Worm (Caenorhabditis elegans) whole organism, L1 larva: ENCODE data around the gene str-177.

ENCODE experiments used
- C04F5.9 ChIP-seq: sonication (generic microtip); optimal IDR thresholded peaks from 2 replicates; lab custom pipeline; 2016; ENCODE audit warnings: missing genetic modification characterization, missing compliant biosample characterization
- C16A3.4 ChIP-seq: fragments of 150-350 bp; optimal IDR thresholded peaks from 2 replicates; lab custom pipeline; 2014; ENCODE audit warnings: missing biosample characterization, missing genetic modification characterization
- C34B4.2 ChIP-seq: sonication (generic microtip); optimal IDR thresholded peaks from 2 replicates; lab custom pipeline; 2017; ENCODE audit warnings: mild to moderate bottlenecking, missing genetic modification characterization, missing compliant biosample characterization
- aha-1 ChIP-seq: fragments of 150-350 bp; optimal IDR thresholded peaks from 2 replicates; lab custom pipeline; 2014; ENCODE audit warnings: missing biosample characterization, missing genetic modification characterization
- alr-1 ChIP-seq: fragments of 200-800 bp; sonication (Bioruptor generic); optimal IDR thresholded peaks from 2 replicates; lab custom pipeline; 2018; ENCODE audit warnings: borderline replicate concordance, mild to moderate bottlenecking, missing genetic modification characterization, missing compliant biosample characterization
- blmp-1 ChIP-seq: fragments of 150-350 bp; optimal IDR thresholded peaks from 2 replicates; lab custom pipeline; 2014; ENCODE audit warnings: missing biosample characterization, missing genetic modification characterization
- ces-1 ChIP-seq: fragments of 150-350 bp; optimal IDR thresholded peaks from 2 replicates; lab custom pipeline; 2014; ENCODE audit warnings: missing biosample characterization, missing genetic modification reagents, missing genetic modification characterization
- dpl-1 ChIP-seq, 3 experiments: fragments of 150-350 bp in 2 of 3; sonication (generic microtip) in 1 of 3; optimal IDR thresholded peaks; 2 replicates each; lab custom pipeline; 2014 to 2017; ENCODE audit warnings: missing biosample characterization in 3 of 3, missing genetic modification characterization in 3 of 3, missing genetic modification reagents in 3 of 3
- dsc-1 ChIP-seq: sonication (generic microtip); optimal IDR thresholded peaks from 2 replicates; lab custom pipeline; 2016; ENCODE audit warnings: mild to moderate bottlenecking, missing genetic modification characterization, missing compliant biosample characterization
- egl-27 ChIP-seq, 2 experiments: fragments of 150-350 bp in 1 of 2; sonication (generic microtip); optimal IDR thresholded peaks; 3 replicates each; lab custom pipeline; 2017 to 2018; ENCODE audit warnings: missing biosample characterization in 2 of 2, missing genetic modification characterization in 2 of 2, missing genetic modification reagents in 2 of 2
- elt-2 ChIP-seq: sonication (generic microtip); optimal IDR thresholded peaks from 2 replicates; lab custom pipeline; 2016; ENCODE audit warnings: missing genetic modification characterization, mild to moderate bottlenecking, inconsistent platforms, missing compliant biosample characterization, missing genetic modification reagents
- elt-3 ChIP-seq, 6 experiments: fragments of 150-350 bp in 1 of 6; sonication (generic microtip); optimal IDR thresholded peaks; 2 replicates each; lab custom pipeline; 2017 to 2018; ENCODE audit warnings: missing biosample characterization in 6 of 6, missing genetic modification characterization in 6 of 6, inconsistent platforms in 1 of 6
- fkh-4 ChIP-seq: sonication (generic microtip); optimal IDR thresholded peaks from 2 replicates; lab custom pipeline; 2016; ENCODE audit warnings: missing compliant biosample characterization, missing genetic modification characterization, borderline replicate concordance
- fkh-8 ChIP-seq: sonication (generic microtip); optimal IDR thresholded peaks from 2 replicates; lab custom pipeline; 2016; ENCODE audit warnings: mild to moderate bottlenecking, missing genetic modification characterization, missing compliant biosample characterization
- fos-1 ChIP-seq: fragments of 150-350 bp; optimal IDR thresholded peaks from 2 replicates; lab custom pipeline; 2014; ENCODE audit warnings: missing biosample characterization, missing genetic modification characterization
- hpl-2 ChIP-seq: fragments of 150-350 bp; optimal IDR thresholded peaks from 2 replicates; lab custom pipeline; 2014; ENCODE audit warnings: missing biosample characterization, missing genetic modification reagents, missing genetic modification characterization
- isw-1 ChIP-seq: fragments of 200-800 bp; sonication (Bioruptor generic); IDR thresholded peaks from 2 replicates; pipeline ENCODE4 v1.3.6; 2022; ENCODE audit warnings: missing genetic modification characterization, missing compliant biosample characterization
- lin-14 ChIP-seq: fragments of 200-800 bp; sonication (Bioruptor generic); optimal IDR thresholded peaks from 2 replicates; lab custom pipeline; 2018; ENCODE audit warnings: mild to moderate bottlenecking, missing genetic modification characterization, moderate library complexity, missing compliant biosample characterization
- lin-35 ChIP-seq, 2 experiments: fragments of 150-350 bp; optimal IDR thresholded peaks; 2 replicates each; lab custom pipeline; 2014; ENCODE audit warnings: missing biosample characterization in 2 of 2, missing genetic modification characterization in 2 of 2, missing genetic modification reagents in 2 of 2
- lsy-2 ChIP-seq, 2 experiments: fragments of 150-350 bp; optimal IDR thresholded peaks; 2 replicates each; lab custom pipeline; 2014; ENCODE audit warnings: missing biosample characterization in 2 of 2, missing genetic modification characterization in 2 of 2
- mef-2 ChIP-seq: fragments of 150-350 bp; optimal IDR thresholded peaks from 2 replicates; lab custom pipeline; 2014; ENCODE audit warnings: missing biosample characterization, missing genetic modification characterization
- nhr-12 ChIP-seq: sonication (generic microtip); optimal IDR thresholded peaks from 2 replicates; lab custom pipeline; 2017; ENCODE audit warnings: missing biosample characterization, missing genetic modification characterization
- nhr-20 ChIP-seq: sonication (generic microtip); optimal IDR thresholded peaks from 2 replicates; lab custom pipeline; 2016; ENCODE audit warnings: mild to moderate bottlenecking, missing genetic modification characterization, missing compliant biosample characterization
- nhr-237 ChIP-seq: fragments of 150-350 bp; optimal IDR thresholded peaks from 2 replicates; lab custom pipeline; 2014; ENCODE audit warnings: missing biosample characterization, missing genetic modification characterization
- nhr-47 ChIP-seq: sonication (generic microtip); optimal IDR thresholded peaks from 2 replicates; lab custom pipeline; 2016; ENCODE audit warnings: mild to moderate bottlenecking, missing genetic modification characterization, moderate library complexity, missing compliant biosample characterization
- nhr-85 ChIP-seq: sonication (generic microtip); peaks from one replicate; lab custom pipeline; 2016; ENCODE audit warnings: missing genetic modification characterization, inconsistent platforms, missing compliant biosample characterization
- pag-3 ChIP-seq: sonication (generic microtip); optimal IDR thresholded peaks from 2 replicates; lab custom pipeline; 2017; ENCODE audit warnings: missing genetic modification characterization, mild to moderate bottlenecking, missing compliant biosample characterization, antibody characterized with exemption, borderline replicate concordance; ENCODE audit not compliant: insufficient read depth
- pax-3 ChIP-seq: fragments of 200-800 bp; sonication (Bioruptor generic); optimal IDR thresholded peaks from 2 replicates; lab custom pipeline; 2018; ENCODE audit warnings: mild to moderate bottlenecking, missing genetic modification characterization, moderate library complexity, missing compliant biosample characterization
- pqm-1 ChIP-seq: sonication (generic microtip); optimal IDR thresholded peaks from 3 replicates; lab custom pipeline; 2017; ENCODE audit warnings: missing biosample characterization, missing genetic modification characterization
- rnt-1 ChIP-seq: sonication (generic microtip); optimal IDR thresholded peaks from 2 replicates; lab custom pipeline; 2016; ENCODE audit warnings: mild to moderate bottlenecking, missing genetic modification characterization, moderate library complexity, missing compliant biosample characterization
- snu-23 ChIP-seq: sonication (generic microtip); optimal IDR thresholded peaks from 2 replicates; lab custom pipeline; 2016; ENCODE audit warnings: missing genetic modification characterization, missing compliant biosample characterization
- sox-4 ChIP-seq: sonication (generic microtip); optimal IDR thresholded peaks from 2 replicates; lab custom pipeline; 2016; ENCODE audit warnings: missing genetic modification characterization, missing compliant biosample characterization
- sptf-1 ChIP-seq: fragments of 150-350 bp; optimal IDR thresholded peaks from 2 replicates; lab custom pipeline; 2014; ENCODE audit warnings: missing biosample characterization, missing genetic modification characterization
- sup-37 ChIP-seq: fragments of 200-800 bp; sonication (Bioruptor generic); optimal IDR thresholded peaks from 2 replicates; lab custom pipeline; 2018; ENCODE audit warnings: mild to moderate bottlenecking, missing genetic modification characterization, missing compliant biosample characterization
- swsn-7 ChIP-seq: sonication (generic microtip); optimal IDR thresholded peaks from 2 replicates; lab custom pipeline; 2016; ENCODE audit warnings: missing genetic modification characterization, missing compliant biosample characterization
- tlp-1 ChIP-seq: fragments of 150-350 bp; optimal IDR thresholded peaks from 2 replicates; lab custom pipeline; 2014; ENCODE audit warnings: missing biosample characterization, missing genetic modification characterization
- unc-130 ChIP-seq: fragments of 150-350 bp; optimal IDR thresholded peaks from 2 replicates; lab custom pipeline; 2017; ENCODE audit warnings: missing biosample characterization, missing genetic modification characterization, inconsistent platforms
- unc-86 ChIP-seq: sonication (generic microtip); optimal IDR thresholded peaks from 2 replicates; lab custom pipeline; 2016; ENCODE audit warnings: missing genetic modification characterization, missing compliant biosample characterization
- unc-98 ChIP-seq: fragments of 200-800 bp; sonication (Bioruptor generic); IDR thresholded peaks from 2 replicates; pipeline ENCODE4 v1.3.6; 2022; ENCODE audit warnings: missing genetic modification characterization, missing compliant biosample characterization
- vab-15 ChIP-seq: sonication (generic microtip); optimal IDR thresholded peaks from 2 replicates; lab custom pipeline; 2017; ENCODE audit warnings: missing genotype, mild to moderate bottlenecking, missing genetic modification characterization, missing compliant biosample characterization
- xbp-1 ChIP-seq: sonication (generic microtip); optimal IDR thresholded peaks from 2 replicates; lab custom pipeline; 2016; ENCODE audit warnings: missing genetic modification characterization, missing compliant biosample characterization
- zag-1 ChIP-seq: fragments of 150-350 bp; optimal IDR thresholded peaks from 2 replicates; lab custom pipeline; 2014; ENCODE audit warnings: missing biosample characterization, missing genetic modification characterization
- zip-4 ChIP-seq: fragments of 200-800 bp; sonication (Bioruptor generic); optimal IDR thresholded peaks from 2 replicates; lab custom pipeline; 2018; ENCODE audit warnings: mild to moderate bottlenecking, missing genetic modification characterization, moderate library complexity, missing compliant biosample characterization

The str-177 gene

ce11 chrV:9186028-9186427, 12.8 kb downstream of the str-177 start (continued):
- TF ChIP-seq elt-3 (tag; optimal IDR thresholded peaks at IDR 0.05; lab: Kevin White, UChicago): no peak
- TF ChIP-seq sox-4 (tag; lab: Kevin White, UChicago): peak; percentile 48

- TF ChIP-seq lin-14 (peak; percentile 26), fkh-8 (tag; lab: Kevin White, UChicago) (peak; percentile 3), pax-3 (peak; percentile 22), snu-23 (no peak), fos-1 (tag; lab: Kevin White, UChicago) (no peak), nhr-47 (tag; lab: Kevin White, UChicago) (peak; percentile 1), mef-2 (tag; lab: Kevin White, UChicago) (no peak), dsc-1 (peak; percentile 98)
Measured at ce11 chrV:9183718-9184441, 14.9 kb downstream of the str-177 start.

DNA sequence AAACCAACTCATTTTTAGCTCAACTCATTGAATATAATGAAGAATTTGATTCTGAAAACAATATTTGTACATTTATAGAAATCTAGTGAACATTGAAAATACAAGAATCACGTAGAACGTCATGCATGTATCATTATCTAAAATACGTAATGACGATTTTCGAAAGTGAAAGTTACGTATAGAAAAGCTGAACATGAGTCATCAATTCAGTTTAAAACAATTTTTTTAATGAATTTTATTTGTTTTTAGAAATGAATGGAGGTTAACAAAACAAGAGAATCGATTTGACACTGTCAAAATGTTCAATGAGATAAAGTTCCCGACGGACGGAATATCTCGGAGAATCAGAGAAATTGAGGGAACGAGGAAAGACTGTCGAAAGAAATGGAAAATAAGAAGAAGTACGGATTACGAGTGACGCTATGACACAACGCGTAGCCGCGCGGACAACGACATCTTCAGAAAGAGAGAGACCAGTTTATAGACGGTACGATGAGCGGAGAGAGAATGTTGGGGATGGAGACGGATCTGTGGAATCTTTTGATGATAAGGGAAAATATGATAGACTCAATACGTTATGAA, 17.0 kb downstream of the str-177 start, which contains the start of gene ptr-1:
Gene ptr-1, minus strand, starts transcription at position 51 of the 582 bp plus-strand sequence.
- TF ChIP-seq swsn-7 (tag; lab: Kevin White, UChicago) (no peak), dpl-1 (GFP tag; optimal IDR thresholded peaks at IDR 0.05; lab: Kevin White, UChicago) (no peak), blmp-1 (peak; percentile 95), xbp-1 (tag; lab: Kevin White, UChicago) (no peak), elt-2 (tag; lab: Kevin White, UChicago) (no peak)
- TF ChIP-seq, all 84 proteins: peak for 1

DNA sequence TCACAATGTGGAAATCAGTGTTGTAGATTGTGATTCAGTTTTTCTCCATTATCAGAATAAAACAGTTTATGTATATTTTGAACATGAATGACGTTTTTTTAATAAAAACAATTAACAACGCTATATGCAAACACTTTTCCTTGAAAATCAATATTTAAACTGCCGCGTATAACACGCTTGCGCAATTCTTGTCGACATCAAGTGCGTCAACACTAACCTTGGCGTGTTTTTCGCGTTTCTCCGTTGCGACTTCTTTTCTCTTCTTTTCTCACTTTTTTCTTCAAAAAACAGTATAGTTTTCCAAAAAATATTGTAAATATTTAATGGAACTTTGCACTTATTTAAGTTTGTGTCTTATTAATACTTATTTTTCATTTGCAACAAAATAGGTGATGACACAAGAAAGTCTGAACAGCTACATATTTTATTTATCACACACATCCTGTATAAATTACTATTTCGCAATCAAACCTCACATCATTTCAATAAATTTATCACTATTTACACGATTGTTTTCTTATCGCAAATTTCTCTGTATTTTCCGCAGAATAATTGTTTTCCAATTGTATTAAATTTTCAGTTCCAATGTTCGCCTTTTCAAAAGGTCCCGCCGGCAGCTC, 23.5 kb downstream of the str-177 start, which contains the start of gene spas-1:
Gene spas-1, plus strand, starts transcription at position 572 of the 620 bp plus-strand sequence.
- TF ChIP-seq blmp-1 (peak; percentile 90), zip-4 (GFP tag; lab: Kevin White, UChicago) (peak; percentile 71), tlp-1 (tag; lab: Kevin White, UChicago) (no peak), nhr-20 (peak; percentile 97), pqm-1 (no peak), lsy-2 (tag; optimal IDR thresholded peaks at IDR 0.05; lab: Kevin White, UChicago) (peak; percentile 92 to 93), egl-27 (tag; optimal IDR thresholded peaks at IDR 0.05; lab: Kevin White, UChicago) (no peak), sup-37 (GFP tag; lab: Kevin White, UChicago) (peak; percentile 21), dsc-1 (peak; percentile 85), vab-15 (tag; lab: Kevin White, UChicago) (no peak), nhr-47 (tag; lab: Kevin White, UChicago) (peak; percentile 94), alr-1 (tag; lab: Kevin White, UChicago) (no peak), C34B4.2 (tag; lab: Kevin White, UChicago) (no peak), ces-1 (GFP tag; lab: Kevin White, UChicago) (no peak), unc-98 (GFP tag; lab: Robert Waterston, UW) (no peak), unc-86 (tag; lab: Kevin White, UChicago) (peak; percentile 88), fkh-8 (tag; lab: Kevin White, UChicago) (peak; percentile 77), nhr-12 (no peak), C04F5.9 (tag; lab: Kevin White, UChicago) (peak; percentile 70), hpl-2 (GFP tag; lab: Kevin White, UChicago) (no peak), C16A3.4 (tag; lab: Kevin White, UChicago) (peak; percentile 91), fkh-4 (tag; lab: Kevin White, UChicago) (no peak), rnt-1 (tag; lab: Kevin White, UChicago) (peak; percentile 92), unc-130 (tag; lab: Kevin White, UChicago) (peak; percentile 88), aha-1 (tag; lab: Kevin White, UChicago) (no peak), pag-3 (peak; percentile 19), sptf-1 (tag; lab: Kevin White, UChicago) (no peak), lin-35 (GFP tag; optimal IDR thresholded peaks at IDR 0.05; lab: Kevin White, UChicago) (peak; percentile 98 to 99), isw-1 (GFP tag; lab: Robert Waterston, UW) (peak; percentile 82), lin-14 (peak; percentile 92), nhr-85 (tag; lab: Kevin White, UChicago) (peak; percentile 95), nhr-237 (tag; lab: Kevin White, UChicago) (no peak), zag-1 (tag; lab: Kevin White, UChicago) (no peak)
